Worm (Caenorhabditis elegans) whole organism, midembryonic: ENCODE data around the gene F32H5.3.

Experiments used
- T22C8.4 ChIP-seq: fragments of 200-800 bp; sonication (Bioruptor generic); IDR thresholded peaks from 2 replicates; pipeline ENCODE4 v1.3.6; 2022; ENCODE audit warnings: missing genetic modification characterization, missing compliant biosample characterization
- cog-1 ChIP-seq: sonication (generic microtip); optimal IDR thresholded peaks from 2 replicates; lab custom pipeline; 2016; ENCODE audit warnings: missing genetic modification characterization, missing compliant biosample characterization
- flt-1 ChIP-seq: fragments of 200-800 bp; sonication (Bioruptor generic); IDR thresholded peaks from 2 replicates; pipeline ENCODE4 v1.3.6; 2022; ENCODE audit warnings: missing genetic modification characterization, missing compliant biosample characterization
- klf-2 ChIP-seq: fragments of 200-800 bp; sonication (Bioruptor generic); conservative IDR thresholded peaks from 2 replicates; pipeline ENCODE4 v1.3.6; 2022; ENCODE audit warnings: missing genetic modification reagents, missing genetic modification characterization, missing compliant biosample characterization
- med-1 ChIP-seq: sonication (generic microtip); optimal IDR thresholded peaks from 2 replicates; lab custom pipeline; 2017; ENCODE audit warnings: missing genetic modification characterization, mild to moderate bottlenecking, missing compliant biosample characterization, antibody characterized with exemption, missing genetic modification reagents; ENCODE audit not compliant: insufficient read depth
- ref-1 ChIP-seq: fragments of 200-800 bp; sonication (Bioruptor generic); conservative IDR thresholded peaks from 2 replicates; pipeline ENCODE4 v1.3.6; 2022; ENCODE audit warnings: missing genetic modification reagents, missing genetic modification characterization, missing compliant biosample characterization
- tab-1 ChIP-seq: fragments of 200-800 bp; sonication (Bioruptor generic); IDR thresholded peaks from 2 replicates; pipeline ENCODE4 v1.3.6; 2022; ENCODE audit warnings: missing genetic modification characterization, missing compliant biosample characterization
- ztf-23 ChIP-seq: fragments of 200-800 bp; sonication (Bioruptor generic); IDR thresholded peaks from 2 replicates; pipeline ENCODE4 v1.3.6; 2022; ENCODE audit warnings: missing genetic modification reagents, missing genetic modification characterization, missing compliant biosample characterization
- ztf-29 ChIP-seq: fragments of 200-800 bp; sonication (Bioruptor generic); IDR thresholded peaks from 2 replicates; pipeline ENCODE4 v1.3.6; 2022; ENCODE audit warnings: missing genetic modification reagents, missing genetic modification characterization, missing compliant biosample characterization

Gene F32H5.3

ce11 chrV:13369663-13370062 lies 10.5 kb downstream of the F32H5.3 start:
- TF ChIP-seq klf-2 (GFP tag; lab: Robert Waterston, UW) (no peak), ztf-29 (no peak), ztf-23 (GFP tag; lab: Robert Waterston, UW) (no peak), cog-1 (tag; lab: Kevin White, UChicago) (no peak), ref-1 (no peak), T22C8.4 (GFP tag; lab: Robert Waterston, UW) (no peak), flt-1 (no peak), med-1 (GFP tag; lab: Kevin White, UChicago) (no peak), tab-1 (GFP tag; lab: Robert Waterston, UW) (no peak)

ce11 chrV:13370265-13370664 lies 11.1 kb downstream of the F32H5.3 start:
- TF ChIP-seq tab-1 (GFP tag; lab: Robert Waterston, UW) (no peak), med-1 (GFP tag; lab: Kevin White, UChicago) (no peak), cog-1 (tag; lab: Kevin White, UChicago) (no peak), ref-1 (no peak), ztf-23 (GFP tag; lab: Robert Waterston, UW) (no peak), T22C8.4 (GFP tag; lab: Robert Waterston, UW) (no peak), klf-2 (GFP tag; lab: Robert Waterston, UW) (no peak), ztf-29 (no peak), flt-1 (no peak)

- TF ChIP-seq klf-2 (GFP tag; lab: Robert Waterston, UW) (no peak), T22C8.4 (GFP tag; lab: Robert Waterston, UW) (no peak), flt-1 (no peak), med-1 (GFP tag; lab: Kevin White, UChicago) (no peak), ztf-23 (GFP tag; lab: Robert Waterston, UW) (no peak), tab-1 (GFP tag; lab: Robert Waterston, UW) (no peak), ztf-29 (no peak), cog-1 (tag; lab: Kevin White, UChicago) (no peak), ref-1 (no peak)
These were observed 12.2 kb downstream of the F32H5.3 start for ce11 chrV:13371336-13371735.

ce11 chrV:13372821-13373220 lies 13.7 kb downstream of the F32H5.3 start:
- TF ChIP-seq ztf-23 (GFP tag; lab: Robert Waterston, UW) = no peak
- no peak for TF ChIP-seq T22C8.4 (GFP tag; lab: Robert Waterston, UW)
- no peak for TF ChIP-seq ztf-29
- TF ChIP-seq tab-1 (GFP tag; lab: Robert Waterston, UW) = no peak
- TF ChIP-seq cog-1 (tag; lab: Kevin White, UChicago) = no peak
- no peak for TF ChIP-seq ref-1
- no peak for TF ChIP-seq flt-1
- TF ChIP-seq klf-2 (GFP tag; lab: Robert Waterston, UW) = no peak
- TF ChIP-seq med-1 (GFP tag; lab: Kevin White, UChicago) = no peak

- TF ChIP-seq ref-1 (no peak), klf-2 (GFP tag; lab: Robert Waterston, UW) (no peak), ztf-29 (no peak), flt-1 (no peak), cog-1 (tag; lab: Kevin White, UChicago) (no peak)
These were observed 14.5 kb downstream of the F32H5.3 start for ce11 chrV:13373643-13374042.

- TF ChIP-seq ztf-23 (GFP tag; lab: Robert Waterston, UW) = no peak
- TF ChIP-seq flt-1 = peak; percentile 59; the same call in 1 of the 2 replicates
These were observed 15.4 kb downstream of the F32H5.3 start for ce11 chrV:13374532-13374931.

ce11 chrV:13375861-13376260 lies 16.7 kb downstream of the F32H5.3 start:
- TF ChIP-seq med-1 (GFP tag; lab: Kevin White, UChicago) (no peak), tab-1 (GFP tag; lab: Robert Waterston, UW) (no peak), ztf-23 (GFP tag; lab: Robert Waterston, UW) (no peak), cog-1 (tag; lab: Kevin White, UChicago) (no peak), T22C8.4 (GFP tag; lab: Robert Waterston, UW) (no peak), ref-1 (no peak), flt-1 (no peak), klf-2 (GFP tag; lab: Robert Waterston, UW) (no peak), ztf-29 (no peak)

- TF ChIP-seq ztf-23 (GFP tag; lab: Robert Waterston, UW) (no peak), tab-1 (GFP tag; lab: Robert Waterston, UW) (no peak), T22C8.4 (GFP tag; lab: Robert Waterston, UW) (no peak), med-1 (GFP tag; lab: Kevin White, UChicago) (no peak)
These were observed 18.0 kb downstream of the F32H5.3 start for ce11 chrV:13377130-13377529.

- no peak for TF ChIP-seq ztf-23 (GFP tag; lab: Robert Waterston, UW)
- TF ChIP-seq T22C8.4 (GFP tag; lab: Robert Waterston, UW) = no peak
- TF ChIP-seq tab-1 (GFP tag; lab: Robert Waterston, UW) = no peak
These were observed 21.0 kb downstream of the F32H5.3 start, which contains the start of gene ifbp-1 for ce11 chrV:13380178-13380577. Gene ifbp-1, minus strand, starts transcription at chrV:13380262.

ce11 chrV:13380980-13381379 lies 21.8 kb downstream of the F32H5.3 start, which contains the start of gene cpz-2:
Gene cpz-2, plus strand, starts transcription at chrV:13381189.
- TF ChIP-seq med-1 (GFP tag; lab: Kevin White, UChicago) = no peak
- TF ChIP-seq ref-1 = no peak
- TF ChIP-seq T22C8.4 (GFP tag; lab: Robert Waterston, UW) = no peak
- TF ChIP-seq flt-1 = no peak
- no peak for TF ChIP-seq ztf-29
- no peak for TF ChIP-seq tab-1 (GFP tag; lab: Robert Waterston, UW)
- TF ChIP-seq klf-2 (GFP tag; lab: Robert Waterston, UW) = no peak

ce11 chrV:13385798-13386197 lies 26.7 kb downstream of the F32H5.3 start, which contains the start of gene gcy-34:
Gene gcy-34, minus strand, starts transcription at chrV:13385898.
- TF ChIP-seq cog-1 (tag; lab: Kevin White, UChicago) = no peak
- no peak for TF ChIP-seq flt-1
- no peak for TF ChIP-seq med-1 (GFP tag; lab: Kevin White, UChicago)
- TF ChIP-seq ztf-23 (GFP tag; lab: Robert Waterston, UW) = no peak
- TF ChIP-seq ztf-29 = no peak
- no peak for TF ChIP-seq klf-2 (GFP tag; lab: Robert Waterston, UW)
- no peak for TF ChIP-seq tab-1 (GFP tag; lab: Robert Waterston, UW)
- no peak for TF ChIP-seq ref-1
- no peak for TF ChIP-seq T22C8.4 (GFP tag; lab: Robert Waterston, UW)
